Worm (Caenorhabditis elegans): ENCODE measurements around the gene clik-2.

ce11 chrX:7718972-7719371 is 30.0 kb upstream of the clik-2 start, which contains the start of gene K09F5.6:
- no peak for TF ChIP-seq blmp-1 (tag; optimal IDR thresholded peaks at IDR 0.05; ENCODE audit: insufficient read depth)
- TF ChIP-seq nhr-10 (tag; optimal IDR thresholded peaks at IDR 0.05) = no peak
- TF ChIP-seq elt-1 (tag; optimal IDR thresholded peaks at IDR 0.05) = no peak
- TF ChIP-seq unc-55 (GFP tag; optimal IDR thresholded peaks at IDR 0.05) = no peak
- TF ChIP-seq ZK546.5 (tag; optimal IDR thresholded peaks at IDR 0.05) = no peak
- TF ChIP-seq lsy-2 (tag; optimal IDR thresholded peaks at IDR 0.05) = no peak
- TF ChIP-seq lin-39 (tag; optimal IDR thresholded peaks at IDR 0.05) = no peak

Measured in whole organism, L2 larva.